3 fruit fly cellular contexts compared by ENCODE assay signal in genomic region chrX:5427261-5427660, dm6.
TF ChIP-seq lines count a peak whose summit lies in the region.

Gene CG16756, plus strand, starts transcription at chrX:5427517.

- no peak for TF ChIP-seq CTCF in whole organism, embryonic (GFP tag; optimal IDR thresholded peaks at IDR 0.05; lab: Kevin White, UChicago)

TF ChIP-seq in whole organism, adult, 20 proteins besides CTCF, POLR2A, EP300 and RAD21:
- TF ChIP-seq toe (GFP tag; optimal IDR thresholded peaks at IDR 0.05; lab: Kevin White, UChicago) (no peak), CG7045 (GFP tag; optimal IDR thresholded peaks at IDR 0.05; lab: Kevin White, UChicago) (no peak), Hr96 (GFP tag; optimal IDR thresholded peaks at IDR 0.05; lab: Kevin White, UChicago) (no peak), Mnt (GFP tag; optimal IDR thresholded peaks at IDR 0.05; lab: Kevin White, UChicago) (peak; percentile 12), CG7101 (tag; optimal IDR thresholded peaks at IDR 0.05; lab: Kevin White, UChicago) (no peak), pad (GFP tag; optimal IDR thresholded peaks at IDR 0.05; lab: Kevin White, UChicago) (no peak), bab1 (GFP tag; optimal IDR thresholded peaks at IDR 0.05; lab: Kevin White, UChicago) (no peak)

TF ChIP-seq in whole organism, embryonic, 481 proteins besides CTCF, POLR2A, EP300 and RAD21:
- no peak for TF ChIP-seq Stat92E (GFP tag; optimal IDR thresholded peaks at IDR 0.05; lab: Kevin White, UChicago)
- TF ChIP-seq Dp (GFP tag; optimal IDR thresholded peaks at IDR 0.05; lab: Kevin White, UChicago) = no peak
- no peak for TF ChIP-seq disco-r (GFP tag; optimal IDR thresholded peaks at IDR 0.05; lab: Kevin White, UChicago)
- TF ChIP-seq CG10543 (GFP tag; optimal IDR thresholded peaks at IDR 0.05; lab: Kevin White, UChicago) = peak; percentile 40
- TF ChIP-seq CG4328 (GFP tag; optimal IDR thresholded peaks at IDR 0.05; lab: Kevin White, UChicago) = no peak
- TF ChIP-seq Med (GFP tag; lab: Kevin White, UChicago) = peak; percentile 14
- peak; percentile 58 for TF ChIP-seq ftz-f1 (GFP tag; optimal IDR thresholded peaks at IDR 0.05; lab: Kevin White, UChicago)
- TF ChIP-seq tgo (GFP tag; IDR thresholded peaks at IDR 0.05; lab: Robert Waterston, UW) = no peak
- TF ChIP-seq CG18619 (GFP tag; optimal IDR thresholded peaks at IDR 0.05; lab: Kevin White, UChicago) = no peak
- TF ChIP-seq stc (GFP tag; IDR thresholded peaks at IDR 0.05; lab: Robert Waterston, UW) = no peak
- TF ChIP-seq sug (tag; optimal IDR thresholded peaks at IDR 0.05; lab: Kevin White, UChicago) = peak; percentile 48
- TF ChIP-seq caup (GFP tag; optimal IDR thresholded peaks at IDR 0.05; lab: Kevin White, UChicago; ENCODE audit: severe bottlenecking) = no peak
- TF ChIP-seq CG1602 (GFP tag; optimal IDR thresholded peaks at IDR 0.05; lab: Kevin White, UChicago) = no peak
- TF ChIP-seq Antp (GFP tag; optimal IDR thresholded peaks at IDR 0.05; lab: Kevin White, UChicago) = no peak
- peak; percentile 43 for TF ChIP-seq ERR (GFP tag; optimal IDR thresholded peaks at IDR 0.05; lab: Kevin White, UChicago)
- peak; percentile 60 for TF ChIP-seq CG34376 (GFP tag; optimal IDR thresholded peaks at IDR 0.05; lab: Kevin White, UChicago)

TF ChIP-seq in whole organism, prepupa, 60 proteins besides CTCF, POLR2A, EP300 and RAD21:
- peak; percentile 76 for TF ChIP-seq svp (GFP tag; lab: Kevin White, UChicago)
- no peak for TF ChIP-seq vri (GFP tag; optimal IDR thresholded peaks at IDR 0.05; lab: Kevin White, UChicago)
- TF ChIP-seq Hr4 (GFP tag; optimal IDR thresholded peaks at IDR 0.05; lab: Kevin White, UChicago) = no peak
- TF ChIP-seq Eip78C (GFP tag; lab: Kevin White, UChicago) = peak; percentile 4
